Fruit fly (Drosophila melanogaster) whole organism, wandering third instar larva: Measurements from ENCODE around the gene CG32066.

ENCODE experiments used
- Abd-B ChIP-seq: fragments of >200 bp; optimal IDR thresholded peaks from 2 replicates; lab custom pipeline; 2017; ENCODE audit warnings: missing biosample characterization, missing genetic modification characterization
- CG32264 ChIP-seq: fragments of 200-800 bp; sonication (Bioruptor generic); optimal IDR thresholded peaks from 2 replicates; lab custom pipeline; 2016; ENCODE audit warnings: missing biosample characterization, missing genetic modification characterization
- CrebA ChIP-seq: fragments of 200-800 bp; sonication (Bioruptor generic); optimal IDR thresholded peaks from 2 replicates; lab custom pipeline; 2016; ENCODE audit warnings: missing biosample characterization, mild to moderate bottlenecking, missing genetic modification characterization, borderline replicate concordance
- Dfd ChIP-seq: fragments of >200 bp; optimal IDR thresholded peaks from 2 replicates; lab custom pipeline; 2017; ENCODE audit warnings: missing biosample characterization, missing genetic modification characterization
- Dif ChIP-seq: fragments of 200-275, 200-300 bp; sonication (Bioruptor generic); optimal IDR thresholded peaks from 2 replicates; lab custom pipeline; 2018; ENCODE audit warnings: missing biosample characterization, missing genetic modification characterization; ENCODE audit not compliant: partially characterized antibody
- HLH106 ChIP-seq: fragments of 200-800 bp; optimal IDR thresholded peaks from 3 replicates; lab custom pipeline; 2019; ENCODE audit warnings: missing biosample characterization, mild to moderate bottlenecking, missing genetic modification characterization, moderate library complexity
- Hnf4 ChIP-seq: fragments of 200-800 bp; sonication (Bioruptor generic); optimal IDR thresholded peaks from 2 replicates; lab custom pipeline; 2016; ENCODE audit warnings: missing biosample characterization, mild to moderate bottlenecking, missing genetic modification characterization
- Hr78 ChIP-seq: fragments of >200 bp; optimal IDR thresholded peaks from 2 replicates; lab custom pipeline; 2017; ENCODE audit warnings: missing biosample characterization, missing genetic modification characterization
- Hr83 ChIP-seq: fragments of 200-300 bp; sonication (Bioruptor generic); optimal IDR thresholded peaks from 2 replicates; lab custom pipeline; 2016; ENCODE audit warnings: missing biosample characterization, mild to moderate bottlenecking, missing genetic modification characterization, moderate library complexity; ENCODE audit not compliant: poor library complexity, severe bottlenecking
- Jra ChIP-seq: sonication (Bioruptor generic); optimal IDR thresholded peaks from 2 replicates; lab custom pipeline; 2016; ENCODE audit warnings: missing biosample characterization, missing genetic modification characterization
- N ChIP-seq: fragments of >200 bp; optimal IDR thresholded peaks from 2 replicates; lab custom pipeline; 2018; ENCODE audit warnings: missing biosample characterization, missing external identifiers, missing genetic modification characterization
- OdsH ChIP-seq: fragments of 200-800 bp; sonication (Bioruptor generic); optimal IDR thresholded peaks from 2 replicates; lab custom pipeline; 2016; ENCODE audit warnings: missing biosample characterization, mild to moderate bottlenecking, missing genetic modification characterization
- Rel ChIP-seq, 2 experiments: fragments of 200-800 bp; sonication (Bioruptor generic) in 1 of 2; optimal IDR thresholded peaks; 2 replicates in 1 of 2; 3 replicates in 1 of 2; lab custom pipeline; 2016 to 2019; ENCODE audit warnings: mild to moderate bottlenecking in 2 of 2, missing biosample characterization in 2 of 2, missing genetic modification characterization in 2 of 2, moderate library complexity in 1 of 2
- Sp1 ChIP-seq: fragments of 200-800 bp; sonication (Bioruptor generic); optimal IDR thresholded peaks from 3 replicates; lab custom pipeline; 2019; ENCODE audit warnings: missing biosample characterization, mild to moderate bottlenecking, missing genetic modification characterization, moderate library complexity
- Vsx2 ChIP-seq: fragments of 200-300, 225-300 bp; sonication (Bioruptor generic); optimal IDR thresholded peaks from 2 replicates; lab custom pipeline; 2018; ENCODE audit warnings: missing biosample characterization, missing genetic modification characterization; ENCODE audit not compliant: partially characterized antibody
- br ChIP-seq: fragments of 200-800 bp; sonication (Bioruptor generic); optimal IDR thresholded peaks from 2 replicates; lab custom pipeline; 2016; ENCODE audit warnings: missing biosample characterization, missing genetic modification characterization
- dl ChIP-seq, 2 experiments: fragments of 175-275, 200-275 bp in 1 of 2; fragments of 200-275 bp in 1 of 2; sonication (Bioruptor generic); optimal IDR thresholded peaks; lab custom pipeline; 2018; ENCODE audit warnings: mild to moderate bottlenecking in 2 of 2, missing biosample characterization in 2 of 2, missing genetic modification characterization in 2 of 2, moderate library complexity in 2 of 2; ENCODE audit not compliant: partially characterized antibody in 2 of 2, insufficient read depth in 1 of 2
- dmrt93B ChIP-seq: fragments of 200-800 bp; sonication (Bioruptor generic); optimal IDR thresholded peaks from 2 replicates; lab custom pipeline; 2018; ENCODE audit warnings: missing biosample characterization, mild to moderate bottlenecking, missing genetic modification characterization
- ey ChIP-seq: fragments of 200-800 bp; sonication (Bioruptor generic); optimal IDR thresholded peaks from 2 replicates; lab custom pipeline; 2016; ENCODE audit warnings: missing biosample characterization, missing genetic modification characterization
- foxo ChIP-seq, 2 experiments: fragments of 200-800 bp; sonication (Bioruptor generic); optimal IDR thresholded peaks; 2 replicates in 1 of 2; 3 replicates in 1 of 2; lab custom pipeline; 2016 to 2017; ENCODE audit warnings: missing biosample characterization in 2 of 2, missing genetic modification characterization in 2 of 2
- fru ChIP-seq: fragments of 200-800 bp; sonication (Bioruptor generic); optimal IDR thresholded peaks from 3 replicates; lab custom pipeline; 2016; ENCODE audit warnings: missing biosample characterization, mild to moderate bottlenecking, missing genetic modification characterization
- h ChIP-seq: fragments of 200-800 bp; sonication (Bioruptor generic); optimal IDR thresholded peaks from 3 replicates; lab custom pipeline; 2016; ENCODE audit warnings: missing biosample characterization, mild to moderate bottlenecking, missing genetic modification characterization
- jim ChIP-seq: fragments of 175-275, 200-325 bp; sonication (Bioruptor generic); optimal IDR thresholded peaks from 2 replicates; lab custom pipeline; 2016; ENCODE audit warnings: missing biosample characterization, mild to moderate bottlenecking, missing genetic modification characterization
- lola ChIP-seq: fragments of >200 bp; optimal IDR thresholded peaks from 2 replicates; lab custom pipeline; 2017; ENCODE audit warnings: missing biosample characterization, missing genetic modification characterization
- psq ChIP-seq: fragments of 200-800 bp; sonication (Bioruptor generic); optimal IDR thresholded peaks from 3 replicates; lab custom pipeline; 2017; ENCODE audit warnings: missing biosample characterization, mild to moderate bottlenecking, missing genetic modification characterization, moderate library complexity
- rgr ChIP-seq: fragments of 200-800 bp; sonication (Bioruptor generic); optimal IDR thresholded peaks from 3 replicates; lab custom pipeline; 2016; ENCODE audit warnings: missing biosample characterization, mild to moderate bottlenecking, missing genetic modification characterization
- sage ChIP-seq: fragments of 200-800 bp; sonication (Bioruptor generic); optimal IDR thresholded peaks from 2 replicates; lab custom pipeline; 2016; ENCODE audit warnings: missing biosample characterization, mild to moderate bottlenecking, missing genetic modification characterization
- sv ChIP-seq: fragments of 200-800 bp; sonication (Bioruptor generic); optimal IDR thresholded peaks from 3 replicates; lab custom pipeline; 2016; ENCODE audit warnings: missing biosample characterization, missing genetic modification characterization
- tai ChIP-seq: sonication (Bioruptor generic); optimal IDR thresholded peaks from 2 replicates; lab custom pipeline; 2016; ENCODE audit warnings: missing biosample characterization, missing genetic modification characterization
- usp ChIP-seq: fragments of >200 bp; optimal IDR thresholded peaks from 2 replicates; lab custom pipeline; 2017; ENCODE audit warnings: missing biosample characterization, missing genetic modification characterization
- woc ChIP-seq: sonication (Bioruptor generic); optimal IDR thresholded peaks from 2 replicates; lab custom pipeline; 2016; ENCODE audit warnings: missing biosample characterization, mild to moderate bottlenecking, missing genetic modification characterization

Gene CG32066

dm6 chr3L:10659993-10660743 is 645 bp downstream of the CG32066 start:
- TF ChIP-seq Dfd (GFP tag; lab: Kevin White, UChicago) (no peak), CrebA (GFP tag; lab: Kevin White, UChicago) (no peak), HLH106 (tag; lab: Kevin White, UChicago) (peak; percentile 0), CG32264 (GFP tag; lab: Kevin White, UChicago) (no peak), Sp1 (no peak), br (no peak), psq (GFP tag; lab: Kevin White, UChicago) (peak; percentile 33), h (GFP tag; lab: Kevin White, UChicago) (no peak), sv (GFP tag; lab: Kevin White, UChicago) (no peak), Jra (GFP tag; lab: Kevin White, UChicago) (no peak), OdsH (GFP tag; lab: Kevin White, UChicago) (no peak), tai (no peak), jim (GFP tag; lab: Kevin White, UChicago) (no peak), Rel (GFP tag; optimal IDR thresholded peaks at IDR 0.05; lab: Kevin White, UChicago) (no peak), Rel (tag; optimal IDR thresholded peaks at IDR 0.05; lab: Kevin White, UChicago) (no peak), Hr83 (no peak), sage (GFP tag; lab: Kevin White, UChicago) (no peak), foxo (GFP tag; optimal IDR thresholded peaks at IDR 0.05; lab: Kevin White, UChicago) (peak in 1 of 2 experiments; percentile 3), ey (no peak)

dm6 chr3L:10659524-10659923 is 1.3 kb downstream of the CG32066 start:
- TF ChIP-seq dmrt93B (no peak), CG32264 (GFP tag; lab: Kevin White, UChicago) (no peak), dl (GFP tag; optimal IDR thresholded peaks at IDR 0.05; lab: Kevin White, UChicago; ENCODE audit: insufficient read depth in 1 of 2, partially characterized antibody in 2 of 2) (no peak), Abd-B (no peak), lola (no peak), woc (GFP tag; lab: Kevin White, UChicago) (no peak), N (GFP tag; lab: Kevin White, UChicago) (no peak), Dfd (GFP tag; lab: Kevin White, UChicago) (no peak), sv (GFP tag; lab: Kevin White, UChicago) (no peak), usp (GFP tag; lab: Kevin White, UChicago) (no peak), psq (GFP tag; lab: Kevin White, UChicago) (no peak), Sp1 (no peak), Dif (GFP tag; lab: Kevin White, UChicago) (no peak), fru (no peak)

- no peak for TF ChIP-seq Rel (GFP tag; optimal IDR thresholded peaks at IDR 0.05; lab: Kevin White, UChicago)
- TF ChIP-seq Rel (tag; optimal IDR thresholded peaks at IDR 0.05; lab: Kevin White, UChicago) = peak; percentile 7
- TF ChIP-seq OdsH (GFP tag; lab: Kevin White, UChicago) = no peak
These were observed 2.3 kb downstream of the CG32066 start for dm6 chr3L:10658362-10659127.

dm6 chr3L:10657311-10657710 is 3.5 kb downstream of the CG32066 start:
- TF ChIP-seq dmrt93B = no peak
- no peak for TF ChIP-seq HLH106 (tag; lab: Kevin White, UChicago)
- TF ChIP-seq lola = no peak
- TF ChIP-seq Hnf4 = no peak
- no peak for TF ChIP-seq Vsx2 (GFP tag; lab: Kevin White, UChicago)
- no peak for TF ChIP-seq fru
- no peak for TF ChIP-seq rgr (GFP tag; lab: Kevin White, UChicago)
- TF ChIP-seq Hr78 (GFP tag; lab: Kevin White, UChicago) = no peak
- TF ChIP-seq Sp1 = no peak
- no peak for TF ChIP-seq sage (GFP tag; lab: Kevin White, UChicago)
